Fruit fly (Drosophila melanogaster): Measurements from ENCODE around the gene CG32354.

DNA sequence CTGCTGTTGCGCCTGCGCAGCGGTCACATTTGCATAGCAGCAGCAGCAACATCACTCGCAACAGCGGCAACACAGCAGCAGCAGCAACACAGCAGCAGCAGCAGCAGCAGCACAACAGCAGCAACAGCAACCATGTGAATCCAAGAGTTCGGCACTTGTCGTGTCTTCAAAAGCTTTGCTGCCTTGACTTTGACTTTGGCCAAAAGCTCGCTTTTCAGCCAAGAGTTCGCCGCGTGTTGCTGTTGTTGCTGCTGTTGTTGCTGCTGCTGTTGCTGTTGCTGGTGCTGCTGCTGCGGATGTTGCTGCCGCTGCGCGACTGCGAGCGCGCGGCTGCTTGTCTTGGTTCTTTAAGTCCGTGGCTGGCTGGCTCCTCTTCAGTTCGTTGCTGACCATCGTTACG lies 50.0 kb downstream of the CG32354 start, which contains the start of gene ImpE1:
- TF ChIP-seq psq (optimal IDR thresholded peaks at IDR 0.05) (no peak), h (optimal IDR thresholded peaks at IDR 0.05) (no peak), ttk (optimal IDR thresholded peaks at IDR 0.05) (no peak), Myc (optimal IDR thresholded peaks at IDR 0.05) (no peak)
